Fruit fly (Drosophila melanogaster) whole organism, adult: ENCODE measurements around the gene CG6071.

Experiments
- CG11617 ChIP-seq: fragments of 200-800 bp; sonication (Bioruptor generic); optimal IDR thresholded peaks from 2 replicates; lab custom pipeline; 2017; ENCODE audit warnings: mild to moderate bottlenecking, missing biosample characterization, missing genetic modification reagents, missing genetic modification characterization
- CG12768 ChIP-seq: fragments of 200-800 bp; sonication (Bioruptor generic); optimal IDR thresholded peaks from 2 replicates; lab custom pipeline; 2017; ENCODE audit warnings: missing biosample characterization, missing genetic modification characterization, mild to moderate bottlenecking, moderate library complexity, missing genetic modification reagents
- CG14711 ChIP-seq: fragments of 200-800 bp; sonication (Bioruptor generic); optimal IDR thresholded peaks from 2 replicates; lab custom pipeline; 2018; ENCODE audit warnings: missing biosample characterization, mild to moderate bottlenecking, missing genetic modification characterization, moderate library complexity
- CG1620 ChIP-seq: fragments of 200-800 bp; sonication (Bioruptor generic); optimal IDR thresholded peaks from 2 replicates; lab custom pipeline; 2016; ENCODE audit warnings: missing biosample characterization, missing genetic modification characterization
- CG33017 ChIP-seq: fragments of 200-800 bp; sonication (Bioruptor generic); optimal IDR thresholded peaks from 2 replicates; lab custom pipeline; 2018; ENCODE audit warnings: missing biosample characterization, mild to moderate bottlenecking, missing genetic modification characterization, moderate library complexity
- CG5204 ChIP-seq: fragments of 200-800 bp; sonication (Bioruptor generic); optimal IDR thresholded peaks from 2 replicates; lab custom pipeline; 2016; ENCODE audit warnings: missing biosample characterization, missing genetic modification characterization
- CG7045 ChIP-seq: fragments of 200-800 bp; sonication (Bioruptor generic); optimal IDR thresholded peaks from 2 replicates; lab custom pipeline; 2017; ENCODE audit warnings: missing biosample characterization, mild to moderate bottlenecking, missing genetic modification characterization
- CG7101 ChIP-seq: fragments of 200-800 bp; sonication (Bioruptor generic); optimal IDR thresholded peaks from 2 replicates; lab custom pipeline; 2018; ENCODE audit warnings: missing biosample characterization, mild to moderate bottlenecking, missing genetic modification characterization, moderate library complexity
- Clk ChIP-seq: fragments of 200-800 bp; sonication (Bioruptor generic); optimal IDR thresholded peaks from 2 replicates; lab custom pipeline; 2017; ENCODE audit warnings: missing biosample characterization, missing genetic modification characterization
- Crg-1 ChIP-seq: fragments of 200-800 bp; sonication (Bioruptor generic); optimal IDR thresholded peaks from 2 replicates; lab custom pipeline; 2016; ENCODE audit warnings: missing biosample characterization, missing genetic modification characterization
- Hr96 ChIP-seq: fragments of 200-800 bp; sonication (Bioruptor generic); optimal IDR thresholded peaks from 2 replicates; lab custom pipeline; 2016; ENCODE audit warnings: missing biosample characterization, missing genetic modification characterization
- Mnt ChIP-seq: fragments of 200-800 bp; sonication (Bioruptor generic); optimal IDR thresholded peaks from 2 replicates; lab custom pipeline; 2016; ENCODE audit warnings: missing biosample characterization, mild to moderate bottlenecking, missing genetic modification characterization
- bab1 ChIP-seq: fragments of 200-800 bp; sonication (Bioruptor generic); optimal IDR thresholded peaks from 3 replicates; lab custom pipeline; 2019; ENCODE audit warnings: missing biosample characterization, mild to moderate bottlenecking, missing genetic modification characterization, moderate library complexity
- cic ChIP-seq: fragments of 200-800 bp; sonication (Bioruptor generic); optimal IDR thresholded peaks from 2 replicates; lab custom pipeline; 2017; ENCODE audit warnings: missing biosample characterization, mild to moderate bottlenecking, missing genetic modification characterization, moderate library complexity
- cnc ChIP-seq, 2 experiments: fragments of >200 bp; optimal IDR thresholded peaks; 2 replicates each; lab custom pipeline; 2017
- kay ChIP-seq: fragments of 200-800 bp; sonication (Bioruptor generic); peaks from one replicate; lab custom pipeline; 2016; ENCODE audit warnings: missing biosample characterization, missing genetic modification characterization, borderline replicate concordance
- ovo ChIP-seq: fragments of 200-800 bp; sonication (Bioruptor generic); optimal IDR thresholded peaks from 2 replicates; lab custom pipeline; 2016; ENCODE audit warnings: missing biosample characterization, missing genetic modification characterization
- pad ChIP-seq: fragments of 200-800 bp; sonication (Bioruptor generic); optimal IDR thresholded peaks from 3 replicates; lab custom pipeline; 2017; ENCODE audit warnings: missing biosample characterization, missing genetic modification characterization, mild to moderate bottlenecking, moderate library complexity, missing genetic modification reagents
- tj ChIP-seq: fragments of 200-800 bp; sonication (Bioruptor generic); optimal IDR thresholded peaks from 3 replicates; lab custom pipeline; 2017; ENCODE audit warnings: missing biosample characterization, mild to moderate bottlenecking, missing genetic modification characterization, moderate library complexity
- toe ChIP-seq: fragments of 200-800 bp; sonication (Bioruptor generic); optimal IDR thresholded peaks from 2 replicates; lab custom pipeline; 2016; ENCODE audit warnings: missing biosample characterization, missing genetic modification characterization

CG6071 gene

dm6 chr3L:11656189-11656588 lies 10.4 kb upstream of the CG6071 start:
- TF ChIP-seq Clk (GFP tag; lab: Kevin White, UChicago) (peak; percentile 40), Hr96 (GFP tag; lab: Kevin White, UChicago) (peak; percentile 35), CG7101 (peak; percentile 66), bab1 (GFP tag; lab: Kevin White, UChicago) (no peak), CG14711 (peak; percentile 62), cnc (optimal IDR thresholded peaks at IDR 0.05; lab: Kevin White, UChicago) (no peak), Crg-1 (no peak), CG12768 (peak; percentile 75), CG7045 (GFP tag; lab: Kevin White, UChicago) (peak; percentile 64), CG33017 (tag; lab: Kevin White, UChicago) (peak; percentile 77), toe (peak; percentile 51), pad (GFP tag; lab: Kevin White, UChicago) (peak; percentile 10), CG11617 (GFP tag; lab: Kevin White, UChicago) (peak; percentile 1), ovo (GFP tag; lab: Kevin White, UChicago) (no peak), tj (GFP tag; lab: Kevin White, UChicago) (no peak), cic (GFP tag; lab: Kevin White, UChicago) (no peak), CG1620 (no peak), CG5204 (peak; percentile 52), kay (GFP tag; lab: Kevin White, UChicago) (no peak), Mnt (peak; percentile 3)

- TF ChIP-seq CG7101 (peak; percentile 53), Mnt (peak; percentile 99), cnc (optimal IDR thresholded peaks at IDR 0.05; lab: Kevin White, UChicago) (no peak), ovo (GFP tag; lab: Kevin White, UChicago) (no peak), kay (GFP tag; lab: Kevin White, UChicago) (no peak), CG14711 (peak; percentile 67), toe (peak; percentile 35), CG11617 (GFP tag; lab: Kevin White, UChicago) (peak; percentile 72), CG33017 (tag; lab: Kevin White, UChicago) (no peak), CG7045 (GFP tag; lab: Kevin White, UChicago) (peak; percentile 27), Crg-1 (peak; percentile 56), pad (GFP tag; lab: Kevin White, UChicago) (peak; percentile 17), CG1620 (peak; percentile 60), bab1 (GFP tag; lab: Kevin White, UChicago) (peak; percentile 76), CG12768 (peak; percentile 52), tj (GFP tag; lab: Kevin White, UChicago) (peak; percentile 11), Clk (GFP tag; lab: Kevin White, UChicago) (peak; percentile 27), cic (GFP tag; lab: Kevin White, UChicago) (no peak), Hr96 (GFP tag; lab: Kevin White, UChicago) (peak; percentile 59), CG5204 (peak; percentile 57)
Observed at dm6 chr3L:11648410-11648809, 2.6 kb upstream of the CG6071 start, which contains the start of the genes RIOK1 and Polr3H. TSS of gene RIOK1 (minus strand) at chr3L:11648474. TSS of gene Polr3H (plus strand) at chr3L:11648756.

- no peak for TF ChIP-seq CG12768
- TF ChIP-seq kay (GFP tag; lab: Kevin White, UChicago) = peak; percentile 43
Observed at dm6 chr3L:11636829-11637228, 9.0 kb downstream of the CG6071 start.

- no peak for TF ChIP-seq Crg-1
- TF ChIP-seq tj (GFP tag; lab: Kevin White, UChicago) = no peak
- TF ChIP-seq cnc (optimal IDR thresholded peaks at IDR 0.05; lab: Kevin White, UChicago) = no peak
- TF ChIP-seq CG12768 = no peak
- no peak for TF ChIP-seq CG7101
- no peak for TF ChIP-seq Hr96 (GFP tag; lab: Kevin White, UChicago)
- TF ChIP-seq CG5204 = no peak
Observed at dm6 chr3L:11634551-11634950, 11.3 kb downstream of the CG6071 start.

dm6 chr3L:11631092-11631491 lies 14.7 kb downstream of the CG6071 start, which contains the start of gene CG32091:
TSS of gene CG32091 (plus strand) at chr3L:11631392.
- no peak for TF ChIP-seq CG14711
- peak; percentile 1 for TF ChIP-seq CG12768
- peak; percentile 40 for TF ChIP-seq tj (GFP tag; lab: Kevin White, UChicago)
- TF ChIP-seq kay (GFP tag; lab: Kevin White, UChicago) = peak; percentile 18

- TF ChIP-seq CG14711 = peak; percentile 32
- TF ChIP-seq Mnt = peak; percentile 13
- peak; percentile 70 for TF ChIP-seq kay (GFP tag; lab: Kevin White, UChicago)
- TF ChIP-seq Clk (GFP tag; lab: Kevin White, UChicago) = no peak
- TF ChIP-seq CG7101 = peak; percentile 5
Observed at dm6 chr3L:11630684-11631083, 15.1 kb downstream of the CG6071 start.

- no peak for TF ChIP-seq Hr96 (GFP tag; lab: Kevin White, UChicago)
- TF ChIP-seq cnc (optimal IDR thresholded peaks at IDR 0.05; lab: Kevin White, UChicago) = no peak
- TF ChIP-seq CG14711 = peak; percentile 14
- TF ChIP-seq CG12768 = peak; percentile 77
- TF ChIP-seq Crg-1 = no peak
- no peak for TF ChIP-seq pad (GFP tag; lab: Kevin White, UChicago)
- TF ChIP-seq ovo (GFP tag; lab: Kevin White, UChicago) = no peak
- TF ChIP-seq Clk (GFP tag; lab: Kevin White, UChicago) = no peak
- TF ChIP-seq CG11617 (GFP tag; lab: Kevin White, UChicago) = peak; percentile 24
- TF ChIP-seq CG7101 = peak; percentile 24
- no peak for TF ChIP-seq cic (GFP tag; lab: Kevin White, UChicago)
- peak; percentile 0 for TF ChIP-seq CG33017 (tag; lab: Kevin White, UChicago)
- TF ChIP-seq CG5204 = no peak
- peak; percentile 26 for TF ChIP-seq Mnt
- TF ChIP-seq CG7045 (GFP tag; lab: Kevin White, UChicago) = no peak
- TF ChIP-seq CG1620 = no peak
- TF ChIP-seq tj (GFP tag; lab: Kevin White, UChicago) = peak; percentile 83
- TF ChIP-seq bab1 (GFP tag; lab: Kevin White, UChicago) = peak; percentile 48
- TF ChIP-seq kay (GFP tag; lab: Kevin White, UChicago) = peak; percentile 29
- TF ChIP-seq toe = peak; percentile 58
Observed at dm6 chr3L:11627819-11628483, 17.9 kb downstream of the CG6071 start, which contains the start of gene Apt1. TSS of gene Apt1 (plus strand) at chr3L:11628037.
